Worm (Caenorhabditis elegans): ENCODE results near the gene tag-343.

tag-343 gene

ce11 chrX:16625078-16625808, 49.3 kb downstream of the tag-343 start:
- TF ChIP-seq unc-86 (tag; optimal IDR thresholded peaks at IDR 0.05) (no peak), syd-9 (tag; optimal IDR thresholded peaks at IDR 0.05) (no peak), C38D4.7 (GFP tag; optimal IDR thresholded peaks at IDR 0.05) (no peak), ceh-6 (GFP tag; optimal IDR thresholded peaks at IDR 0.05) (no peak), ceh-22 (tag; optimal IDR thresholded peaks at IDR 0.05) (no peak), npax-4 (tag; optimal IDR thresholded peaks at IDR 0.05) (no peak), fkh-10 (GFP tag; optimal IDR thresholded peaks at IDR 0.05) (no peak), elt-2 (tag; optimal IDR thresholded peaks at IDR 0.05) (peak; percentile 80), pqm-1 (tag; optimal IDR thresholded peaks at IDR 0.05) (no peak)

DNA sequence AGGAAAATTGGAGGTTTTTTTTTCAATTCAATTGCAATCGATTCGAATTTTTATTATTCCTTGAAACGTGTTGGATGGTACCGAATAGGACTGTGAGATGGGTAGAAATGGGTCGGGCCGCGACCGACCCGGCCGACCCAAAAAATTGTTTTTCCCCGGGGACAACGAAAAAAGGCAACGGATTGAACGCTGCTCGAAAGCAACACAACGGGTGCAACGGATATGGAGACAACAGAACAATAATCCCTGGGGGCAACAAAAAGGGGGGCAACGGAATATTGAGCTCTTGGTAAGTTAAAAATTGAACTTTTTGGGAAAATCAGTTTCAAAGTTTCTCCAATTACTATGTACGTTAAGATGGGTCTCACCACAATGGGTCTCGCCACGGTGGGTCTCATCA, 51.3 kb downstream of the tag-343 start:
- TF ChIP-seq ceh-14 (tag; optimal IDR thresholded peaks at IDR 0.05) (no peak), ceh-6 (GFP tag; optimal IDR thresholded peaks at IDR 0.05) (no peak), rnt-1 (tag; optimal IDR thresholded peaks at IDR 0.05) (no peak), elt-2 (tag; optimal IDR thresholded peaks at IDR 0.05) (no peak), dve-1 (tag; optimal IDR thresholded peaks at IDR 0.05) (no peak), pag-3 (tag; optimal IDR thresholded peaks at IDR 0.05; ENCODE audit: borderline replicate concordance) (no peak), pros-1 (tag; optimal IDR thresholded peaks at IDR 0.05) (no peak), Y22D7AL.16 (tag; optimal IDR thresholded peaks at IDR 0.05) (no peak), ceh-34 (tag; optimal IDR thresholded peaks at IDR 0.05) (no peak), odd-2 (tag; optimal IDR thresholded peaks at IDR 0.05) (no peak), lim-6 (tag; optimal IDR thresholded peaks at IDR 0.05) (no peak), unc-86 (tag; optimal IDR thresholded peaks at IDR 0.05) (no peak), pqm-1 (tag; optimal IDR thresholded peaks at IDR 0.05) (no peak), sdc-2 (tag; optimal IDR thresholded peaks at IDR 0.05) (no peak), unc-42 (tag; optimal IDR thresholded peaks at IDR 0.05) (no peak), che-1 (tag; optimal IDR thresholded peaks at IDR 0.05) (no peak), gmeb-2 (tag; optimal IDR thresholded peaks at IDR 0.05) (no peak), ets-4 (tag; optimal IDR thresholded peaks at IDR 0.05) (no peak), ztf-16 (tag; optimal IDR thresholded peaks at IDR 0.05) (no peak), ahr-1 (tag; optimal IDR thresholded peaks at IDR 0.05) (no peak)

- TF ChIP-seq hlh-30 (tag; optimal IDR thresholded peaks at IDR 0.05; ENCODE audit: insufficient read depth) = no peak
- TF ChIP-seq ceh-24 (tag; optimal IDR thresholded peaks at IDR 0.05) = no peak
- TF ChIP-seq F13H6.1 (tag; optimal IDR thresholded peaks at IDR 0.05) = no peak
- TF ChIP-seq nfya-1 (tag; optimal IDR thresholded peaks at IDR 0.05) = no peak
- TF ChIP-seq pha-2 (tag; optimal IDR thresholded peaks at IDR 0.05) = no peak
- no peak for TF ChIP-seq ama-1 (optimal IDR thresholded peaks at IDR 0.05)
- TF ChIP-seq lin-11 (tag; optimal IDR thresholded peaks at IDR 0.05) = no peak
- no peak for TF ChIP-seq che-1 (tag; optimal IDR thresholded peaks at IDR 0.05)
- TF ChIP-seq C08G9.2 (tag; optimal IDR thresholded peaks at IDR 0.05) = no peak
- TF ChIP-seq fax-1 (tag; optimal IDR thresholded peaks at IDR 0.05) = no peak
- TF ChIP-seq ceh-45 (GFP tag; IDR thresholded peaks at IDR 0.05) = no peak
- TF ChIP-seq T23F11.4 (GFP tag; optimal IDR thresholded peaks at IDR 0.05) = no peak
- no peak for TF ChIP-seq ceh-34 (tag; optimal IDR thresholded peaks at IDR 0.05)
- TF ChIP-seq ceh-30 (tag; optimal IDR thresholded peaks at IDR 0.05) = no peak
- TF ChIP-seq Y22D7AL.16 (tag; optimal IDR thresholded peaks at IDR 0.05) = no peak
- no peak for TF ChIP-seq hlh-15 (tag; optimal IDR thresholded peaks at IDR 0.05)
- no peak for TF ChIP-seq hlh-6 (tag; optimal IDR thresholded peaks at IDR 0.05)
These were observed 53.1 kb downstream of the tag-343 start, which contains the start of gene cpg-19 for ce11 chrX:16621467-16621866. Gene cpg-19 (plus strand): TSS chrX:16621807.
